Fruit fly (Drosophila melanogaster) S2 (cell line): ENCODE results near the gene CG31752.

Experiments
- CG8478 ChIP-seq: fragments of >200 bp; optimal IDR thresholded peaks from 2 replicates; lab custom pipeline; 2018
- CTCF ChIP-seq, 2 experiments: fragments of >200 bp; optimal IDR thresholded peaks; 2 replicates each; lab custom pipeline; 2018

CG31752 gene

dm6 chr2L:18823243-18823803 is 17.8 kb downstream of the CG31752 start, which contains the start of gene Ugt36D1:
TSS of gene Ugt36D1 (plus strand) at chr2L:18823548.
- TF ChIP-seq CG8478 (no peak), CTCF (optimal IDR thresholded peaks at IDR 0.05; lab: Kevin White, UChicago) (no peak)

DNA sequence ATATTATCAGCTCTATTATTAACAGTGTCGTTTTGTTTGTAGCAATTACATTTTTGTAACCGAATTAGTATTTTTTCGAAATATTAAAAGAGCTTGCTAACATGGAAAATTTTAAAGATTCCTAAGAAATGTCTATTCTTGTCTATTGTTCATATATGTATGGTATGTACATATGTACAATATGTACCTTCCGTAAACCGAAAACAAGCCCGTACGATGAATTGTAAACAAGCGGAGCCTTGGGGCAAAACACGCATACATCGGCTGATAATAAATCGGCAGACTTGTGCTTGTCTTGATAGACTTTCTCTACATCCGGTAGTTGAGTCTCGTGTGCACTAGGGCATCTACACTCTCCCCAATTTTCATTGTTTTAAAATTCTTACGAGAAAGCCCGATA is 18.3 kb downstream of the CG31752 start:
- TF ChIP-seq CG8478: no peak

- TF ChIP-seq CTCF (optimal IDR thresholded peaks at IDR 0.05; lab: Kevin White, UChicago): no peak
- TF ChIP-seq CG8478: no peak
Observed at dm6 chr2L:18819044-18819443, 22.1 kb downstream of the CG31752 start, which contains the start of gene Ugt36F1. TSS of gene Ugt36F1 (plus strand) at chr2L:18819344.

dm6 chr2L:18818397-18818796 is 22.7 kb downstream of the CG31752 start:
- TF ChIP-seq CTCF (optimal IDR thresholded peaks at IDR 0.05; lab: Kevin White, UChicago) (peak; percentile 1 to 13), CG8478 (no peak)

DNA sequence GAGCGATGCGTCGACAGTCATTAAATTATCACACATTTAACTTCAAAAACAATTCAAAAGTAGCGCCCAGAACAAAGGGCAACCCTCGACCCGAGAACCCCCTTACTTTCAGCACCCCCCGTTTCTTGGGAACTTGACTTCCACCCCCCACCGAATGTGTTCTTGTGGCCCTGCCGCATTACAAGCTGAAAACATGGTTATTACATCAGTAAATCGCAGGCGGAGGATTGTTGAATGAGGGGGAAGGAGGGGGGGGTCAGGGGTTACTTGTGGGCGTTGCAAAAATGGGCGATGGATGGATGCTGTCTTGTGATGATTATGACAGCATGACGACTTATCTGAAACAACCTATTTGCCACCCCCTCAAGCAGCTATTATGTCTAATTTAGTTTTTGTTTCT is 25.9 kb downstream of the CG31752 start:
- TF ChIP-seq CG8478 (no peak), CTCF (optimal IDR thresholded peaks at IDR 0.05; lab: Kevin White, UChicago) (no peak)

dm6 chr2L:18812755-18813154 is 28.4 kb downstream of the CG31752 start:
- no peak for TF ChIP-seq CTCF (optimal IDR thresholded peaks at IDR 0.05; lab: Kevin White, UChicago)
- TF ChIP-seq CG8478: no peak

dm6 chr2L:18812348-18812747 is 28.8 kb downstream of the CG31752 start, which contains the start of the genes CG17325 and CG42305:
TSS of gene CG17325 (plus strand) at chr2L:18812648.
TSS of gene CG42305 (plus strand) at chr2L:18812648.
- TF ChIP-seq CTCF (optimal IDR thresholded peaks at IDR 0.05; lab: Kevin White, UChicago): no peak
- TF ChIP-seq CG8478: no peak

- TF ChIP-seq CTCF (optimal IDR thresholded peaks at IDR 0.05; lab: Kevin White, UChicago) (no peak), CG8478 (no peak)
Observed at dm6 chr2L:18810960-18811642, 30.0 kb downstream of the CG31752 start, which contains the start of the genes CG10570 and CG42502. TSS of gene CG10570 (minus strand) at chr2L:18811252. TSS of gene CG42502 (minus strand) at chr2L:18811252.

DNA sequence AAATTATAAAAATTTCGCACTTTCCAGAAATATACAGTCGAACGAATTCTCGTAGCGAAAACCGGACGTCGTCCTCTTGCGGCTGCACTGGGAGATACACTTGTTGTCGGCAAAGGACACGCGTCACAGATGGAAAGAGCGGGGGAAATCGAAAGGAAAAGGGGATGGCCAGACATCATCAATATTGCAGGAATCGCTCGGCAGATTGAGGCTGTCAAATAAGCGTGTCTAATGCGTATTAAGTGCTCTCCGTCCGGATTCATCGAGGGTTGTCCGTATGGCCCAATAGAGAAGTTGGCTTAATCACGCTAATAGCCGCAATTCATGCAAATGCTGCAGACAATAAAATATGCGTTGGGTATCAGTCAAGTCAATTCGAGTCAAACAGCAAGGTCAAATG is 31.6 kb downstream of the CG31752 start:
- no peak for TF ChIP-seq CTCF (optimal IDR thresholded peaks at IDR 0.05; lab: Kevin White, UChicago)
- no peak for TF ChIP-seq CG8478

dm6 chr2L:18808754-18809329 is 32.3 kb downstream of the CG31752 start:
- TF ChIP-seq CTCF (optimal IDR thresholded peaks at IDR 0.05; lab: Kevin White, UChicago) (no peak), CG8478 (no peak)

dm6 chr2L:18805637-18806403 is 35.3 kb downstream of the CG31752 start:
- TF ChIP-seq CTCF (optimal IDR thresholded peaks at IDR 0.05; lab: Kevin White, UChicago) (no peak), CG8478 (no peak)

dm6 chr2L:18805247-18805636 is 35.9 kb downstream of the CG31752 start, which contains the start of gene CG43814:
TSS of gene CG43814 (minus strand) at chr2L:18805347.
- TF ChIP-seq CTCF (optimal IDR thresholded peaks at IDR 0.05; lab: Kevin White, UChicago): no peak
- no peak for TF ChIP-seq CG8478

- no peak for TF ChIP-seq CTCF (optimal IDR thresholded peaks at IDR 0.05; lab: Kevin White, UChicago)
- TF ChIP-seq CG8478: no peak
Observed at dm6 chr2L:18801704-18802103, 39.4 kb downstream of the CG31752 start.

DNA sequence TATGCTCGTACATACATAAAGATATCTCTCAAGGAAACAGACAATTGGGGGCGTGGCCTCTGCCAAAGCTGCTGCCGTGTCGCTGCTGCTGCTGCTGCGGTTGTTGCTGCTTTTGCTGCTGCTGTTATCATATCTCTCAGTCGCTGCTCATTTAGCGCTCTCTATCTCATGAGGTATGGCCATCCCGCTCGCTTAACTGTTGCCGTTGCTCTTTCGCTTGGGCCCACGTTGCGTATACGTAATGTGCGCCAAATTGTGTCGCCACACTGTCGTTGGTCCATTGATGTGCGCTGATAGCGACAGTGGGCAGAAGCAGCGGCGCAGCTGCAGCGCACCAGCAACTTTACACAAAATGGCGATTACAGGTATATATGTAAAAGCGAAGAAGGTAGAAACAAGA is 44.7 kb downstream of the CG31752 start:
- TF ChIP-seq CG8478 (no peak), CTCF (optimal IDR thresholded peaks at IDR 0.05; lab: Kevin White, UChicago) (no peak)

DNA sequence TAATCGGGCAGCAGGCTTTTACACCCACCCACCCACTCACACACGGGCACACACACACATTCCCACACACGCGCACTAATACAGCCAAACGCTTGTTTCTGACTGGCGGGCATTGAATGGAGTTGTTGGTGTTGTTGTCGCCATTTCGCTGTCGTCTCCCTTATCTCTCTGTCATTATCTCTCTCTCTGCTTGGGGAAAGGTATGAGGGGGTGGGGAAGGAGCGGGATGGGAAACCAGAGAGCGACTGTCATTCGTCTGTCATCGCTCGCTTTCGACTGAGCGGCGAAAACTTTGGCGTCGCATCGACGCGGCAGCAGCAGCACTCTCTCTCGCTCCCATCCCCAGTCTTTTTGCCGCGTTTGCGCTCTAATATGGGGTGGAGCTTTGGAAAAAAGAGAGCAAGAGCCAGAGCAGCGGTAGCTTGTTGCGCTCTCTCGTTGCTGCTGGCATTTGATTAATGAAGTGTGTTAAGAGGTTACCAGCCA is 45.1 kb downstream of the CG31752 start:
- no peak for TF ChIP-seq CG8478
- TF ChIP-seq CTCF (optimal IDR thresholded peaks at IDR 0.05; lab: Kevin White, UChicago): no peak
